Worm (Caenorhabditis elegans): ENCODE results near the gene C44C1.6.

The C44C1.6 gene

ce11 chrX:975236-975535 lies 5.1 kb upstream of the C44C1.6 start:
- TF ChIP-seq tbx-11 (GFP tag; IDR thresholded peaks at IDR 0.05) (no peak), hmbx-1 (tag; optimal IDR thresholded peaks at IDR 0.05) (no peak), hnd-1 (tag; optimal IDR thresholded peaks at IDR 0.05) (no peak), ets-7 (tag; optimal IDR thresholded peaks at IDR 0.05) (no peak), ama-1 (optimal IDR thresholded peaks at IDR 0.05) (no peak), hmg-4 (GFP tag; optimal IDR thresholded peaks at IDR 0.05) (no peak), F13C5.2 (tag; optimal IDR thresholded peaks at IDR 0.05) (no peak), B0310.2 (tag; optimal IDR thresholded peaks at IDR 0.05) (no peak), scrt-1 (GFP tag; IDR thresholded peaks at IDR 0.05) (no peak)

ce11 chrX:974499-975235 lies 4.6 kb upstream of the C44C1.6 start, which contains the start of gene vps-45:
TSS of gene vps-45 (minus strand) at chrX:974848.
- TF ChIP-seq F13C5.2 (tag; optimal IDR thresholded peaks at IDR 0.05) (peak; percentile 7), ceh-13 (GFP tag; optimal IDR thresholded peaks at IDR 0.05) (no peak), hmg-4 (GFP tag; optimal IDR thresholded peaks at IDR 0.05) (peak; percentile 45), pes-1 (GFP tag; IDR thresholded peaks at IDR 0.05) (no peak), tra-4 (tag; optimal IDR thresholded peaks at IDR 0.05) (no peak), scrt-1 (GFP tag; IDR thresholded peaks at IDR 0.05) (no peak), aly-1 (tag; optimal IDR thresholded peaks at IDR 0.05) (no peak), tbx-11 (GFP tag; IDR thresholded peaks at IDR 0.05) (no peak), sea-1 (GFP tag; conservative IDR thresholded peaks at IDR 0.05) (no peak)

ce11 chrX:963171-963570 lies 6.9 kb downstream of the C44C1.6 start, which contains the start of gene ncs-1:
TSS of gene ncs-1 (minus strand) at chrX:963271.
- no peak for TF ChIP-seq hmbx-1 (tag; optimal IDR thresholded peaks at IDR 0.05)
- no peak for TF ChIP-seq B0310.2 (tag; optimal IDR thresholded peaks at IDR 0.05)
- no peak for TF ChIP-seq F13C5.2 (tag; optimal IDR thresholded peaks at IDR 0.05)
- no peak for TF ChIP-seq tbx-37 (GFP tag; conservative IDR thresholded peaks at IDR 0.05)
- TF ChIP-seq tra-4 (tag; optimal IDR thresholded peaks at IDR 0.05), result no peak
- no peak for TF ChIP-seq ama-1 (optimal IDR thresholded peaks at IDR 0.05)
- TF ChIP-seq ets-7 (tag; optimal IDR thresholded peaks at IDR 0.05), result no peak
- no peak for TF ChIP-seq flt-1 (GFP tag; IDR thresholded peaks at IDR 0.05)
- TF ChIP-seq ceh-13 (GFP tag; optimal IDR thresholded peaks at IDR 0.05), result no peak
- TF ChIP-seq ceh-36 (tag; optimal IDR thresholded peaks at IDR 0.05), result no peak
- no peak for TF ChIP-seq scrt-1 (GFP tag; IDR thresholded peaks at IDR 0.05)

ce11 chrX:960139-960538 lies 9.9 kb downstream of the C44C1.6 start:
- TF ChIP-seq tbx-11 (GFP tag; IDR thresholded peaks at IDR 0.05) (no peak), ceh-36 (tag; optimal IDR thresholded peaks at IDR 0.05) (no peak), hmbx-1 (tag; optimal IDR thresholded peaks at IDR 0.05) (no peak)

ce11 chrX:957581-957980 lies 12.5 kb downstream of the C44C1.6 start, which contains the start of gene chil-10:
TSS of gene chil-10 (plus strand) at chrX:957881.
- no peak for TF ChIP-seq sea-1 (GFP tag; conservative IDR thresholded peaks at IDR 0.05)
- TF ChIP-seq ceh-13 (GFP tag; optimal IDR thresholded peaks at IDR 0.05), result no peak
- TF ChIP-seq flt-1 (GFP tag; IDR thresholded peaks at IDR 0.05), result no peak

- TF ChIP-seq hnd-1 (tag; optimal IDR thresholded peaks at IDR 0.05) (no peak), hmg-4 (GFP tag; optimal IDR thresholded peaks at IDR 0.05) (peak; percentile 38), tbx-37 (GFP tag; conservative IDR thresholded peaks at IDR 0.05) (no peak), ets-7 (tag; optimal IDR thresholded peaks at IDR 0.05) (no peak), ceh-36 (tag; optimal IDR thresholded peaks at IDR 0.05) (no peak), aly-1 (tag; optimal IDR thresholded peaks at IDR 0.05) (no peak)
Observed at ce11 chrX:954499-955061, 15.5 kb downstream of the C44C1.6 start, which contains the start of gene apm-3. TSS of gene apm-3 (plus strand) at chrX:954975.

- TF ChIP-seq B0310.2 (tag; optimal IDR thresholded peaks at IDR 0.05) (no peak), F13C5.2 (tag; optimal IDR thresholded peaks at IDR 0.05) (peak; percentile 31)
Observed at ce11 chrX:952557-953083, 17.4 kb downstream of the C44C1.6 start.

- TF ChIP-seq tbx-37 (GFP tag; conservative IDR thresholded peaks at IDR 0.05) (no peak), hmbx-1 (tag; optimal IDR thresholded peaks at IDR 0.05) (no peak), scrt-1 (GFP tag; IDR thresholded peaks at IDR 0.05) (no peak), pes-1 (GFP tag; IDR thresholded peaks at IDR 0.05) (no peak), sea-1 (GFP tag; conservative IDR thresholded peaks at IDR 0.05) (no peak), hnd-1 (tag; optimal IDR thresholded peaks at IDR 0.05) (no peak), ama-1 (optimal IDR thresholded peaks at IDR 0.05) (no peak), tra-4 (tag; optimal IDR thresholded peaks at IDR 0.05) (no peak), hmg-4 (GFP tag; optimal IDR thresholded peaks at IDR 0.05) (no peak), tbx-11 (GFP tag; IDR thresholded peaks at IDR 0.05) (no peak), B0310.2 (tag; optimal IDR thresholded peaks at IDR 0.05) (no peak), aly-1 (tag; optimal IDR thresholded peaks at IDR 0.05) (no peak), ceh-36 (tag; optimal IDR thresholded peaks at IDR 0.05) (no peak)
Observed at ce11 chrX:950482-950881, 19.6 kb downstream of the C44C1.6 start, which contains the start of gene arr-1. TSS of gene arr-1 (plus strand) at chrX:950782.

All from whole organism, early embryonic.